Fruit fly (Drosophila melanogaster) whole organism, embryonic: ENCODE measurements around the gene Ant2.
A peak's percentile ranks its signal among the peaks of the same experiment; 100 is the strongest.

Experiments
- Aef1 ChIP-seq: fragments of 200-800 bp; sonication (Bioruptor generic); IDR thresholded peaks from 3 replicates; pipeline ENCODE4 v1.3.6; 2022; ENCODE audit warnings: missing biosample characterization, missing genetic modification characterization
- Bgb ChIP-seq: fragments of 200-800 bp; sonication (Bioruptor generic); IDR thresholded peaks from 2 replicates; pipeline ENCODE4 v1.3.6; 2022; ENCODE audit warnings: missing biosample characterization, missing genetic modification characterization; ENCODE audit not compliant: partially characterized antibody
- Blimp-1 ChIP-seq: fragments of 200-800 bp; sonication (Bioruptor generic); optimal IDR thresholded peaks from 3 replicates; lab custom pipeline; 2018; ENCODE audit warnings: missing biosample characterization, missing genetic modification characterization, mild to moderate bottlenecking, moderate library complexity, missing genetic modification reagents
- CG11560 ChIP-seq: fragments of 200-800 bp; sonication (Bioruptor generic); IDR thresholded peaks from 3 replicates; pipeline ENCODE4 v1.3.6; 2022; ENCODE audit warnings: missing biosample characterization, missing genetic modification characterization
- CG11723 ChIP-seq: fragments of 200-800 bp; sonication (Bioruptor generic); optimal IDR thresholded peaks from 2 replicates; lab custom pipeline; 2017; ENCODE audit warnings: missing biosample characterization, mild to moderate bottlenecking, missing genetic modification characterization
- CG12219 ChIP-seq: fragments of 200-800 bp; sonication (Bioruptor generic); optimal IDR thresholded peaks from 3 replicates; lab custom pipeline; 2018; ENCODE audit warnings: missing biosample characterization, mild to moderate bottlenecking, missing genetic modification characterization
- CG12942 ChIP-seq: fragments of 200-800 bp; sonication (Bioruptor generic); optimal IDR thresholded peaks from 3 replicates; lab custom pipeline; 2016; ENCODE audit warnings: missing biosample characterization, missing genetic modification characterization
- CG13287 ChIP-seq: fragments of 200-800 bp; sonication (Bioruptor generic); IDR thresholded peaks from 2 replicates; pipeline ENCODE4 v1.3.6; 2022; ENCODE audit warnings: missing biosample characterization, missing genetic modification characterization; ENCODE audit not compliant: partially characterized antibody
- CG13775 ChIP-seq: fragments of 200-800 bp; sonication (Bioruptor generic); optimal IDR thresholded peaks from 3 replicates; lab custom pipeline; 2017; ENCODE audit warnings: missing biosample characterization, mild to moderate bottlenecking, missing genetic modification characterization
- CG14441 ChIP-seq: fragments of 200-800 bp; sonication (Bioruptor generic); IDR thresholded peaks from 2 replicates; pipeline ENCODE4 v1.3.6; 2022; ENCODE audit warnings: missing biosample characterization, missing genetic modification characterization
- CG15073 ChIP-seq: fragments of 200-800 bp; sonication (Bioruptor generic); optimal IDR thresholded peaks from 2 replicates; lab custom pipeline; 2016; ENCODE audit warnings: missing biosample characterization, missing genetic modification characterization
- CG15479 ChIP-seq: fragments of 200-800 bp; sonication (Bioruptor generic); optimal IDR thresholded peaks from 3 replicates; lab custom pipeline; 2019; ENCODE audit warnings: missing biosample characterization, mild to moderate bottlenecking, missing genetic modification characterization, moderate library complexity
- CG15601 ChIP-seq: fragments of 200-800 bp; sonication (Bioruptor generic); optimal IDR thresholded peaks from 3 replicates; lab custom pipeline; 2019; ENCODE audit warnings: missing biosample characterization, mild to moderate bottlenecking, missing genetic modification characterization, moderate library complexity
- CG16863 ChIP-seq: fragments of 200-800 bp; sonication (Bioruptor generic); optimal IDR thresholded peaks from 3 replicates; lab custom pipeline; 2016; ENCODE audit warnings: missing biosample characterization, missing genetic modification characterization
- CG17186 ChIP-seq: fragments of 200-800 bp; sonication (Bioruptor generic); optimal IDR thresholded peaks from 3 replicates; lab custom pipeline; 2017; ENCODE audit warnings: missing biosample characterization, missing genetic modification reagents, missing genetic modification characterization
- CG2875 ChIP-seq: fragments of 200-800 bp; sonication (Bioruptor generic); optimal IDR thresholded peaks from 2 replicates; lab custom pipeline; 2017; ENCODE audit warnings: missing biosample characterization, mild to moderate bottlenecking, missing genetic modification characterization, missing genetic modification reagents
- CG30403 ChIP-seq: fragments of 200-800 bp; sonication (Bioruptor generic); optimal IDR thresholded peaks from 3 replicates; lab custom pipeline; 2016; ENCODE audit warnings: missing biosample characterization, missing genetic modification characterization
- CG32772 ChIP-seq: fragments of 200-800 bp; sonication (Bioruptor generic); IDR thresholded peaks from 2 replicates; pipeline ENCODE4 v1.3.6; 2022; ENCODE audit warnings: missing biosample characterization, missing genetic modification characterization
- CG4360 ChIP-seq: fragments of 200-800 bp; sonication (Bioruptor generic); IDR thresholded peaks from 2 replicates; pipeline ENCODE4 v1.3.6; 2022; ENCODE audit warnings: missing biosample characterization, missing genetic modification characterization
- CG6689 ChIP-seq: fragments of 200-800 bp; sonication (Bioruptor generic); IDR thresholded peaks from 2 replicates; pipeline ENCODE4 v1.3.6; 2022; ENCODE audit warnings: missing biosample characterization, missing genetic modification characterization
- CG7372 ChIP-seq: fragments of 200-800 bp; sonication (Bioruptor generic); IDR thresholded peaks from 2 replicates; pipeline ENCODE4 v1.3.6; 2022; ENCODE audit warnings: missing biosample characterization, missing genetic modification characterization
- CG7987 ChIP-seq: fragments of 200-800 bp; sonication (Bioruptor generic); optimal IDR thresholded peaks from 2 replicates; lab custom pipeline; 2018; ENCODE audit warnings: missing biosample characterization, mild to moderate bottlenecking, missing genetic modification characterization, moderate library complexity
- Dp ChIP-seq: fragments of 200-800 bp; sonication (Bioruptor generic); optimal IDR thresholded peaks from 2 replicates; lab custom pipeline; 2018; ENCODE audit warnings: missing biosample characterization, mild to moderate bottlenecking, missing genetic modification characterization, moderate library complexity
- Gsc ChIP-seq: fragments of 200-800 bp; sonication (Bioruptor generic); IDR thresholded peaks from 2 replicates; pipeline ENCODE4 v1.3.6; 2022; ENCODE audit warnings: missing biosample characterization, missing genetic modification characterization
- HHEX ChIP-seq: fragments of 200-800 bp; sonication (Bioruptor generic); optimal IDR thresholded peaks from 3 replicates; lab custom pipeline; 2017; ENCODE audit warnings: missing biosample characterization, mild to moderate bottlenecking, missing genetic modification characterization, missing genetic modification reagents
- Mad ChIP-seq: fragments of 200-800 bp; sonication (Bioruptor generic); optimal IDR thresholded peaks from 2 replicates; lab custom pipeline; 2016; ENCODE audit warnings: missing biosample characterization, missing genetic modification characterization
- Meics ChIP-seq: fragments of 200-800 bp; sonication (Bioruptor generic); optimal IDR thresholded peaks from 2 replicates; lab custom pipeline; 2017; ENCODE audit warnings: missing biosample characterization, mild to moderate bottlenecking, missing genetic modification characterization
- Oaz ChIP-seq: fragments of 200-800 bp; sonication (Bioruptor generic); IDR thresholded peaks from 2 replicates; pipeline ENCODE4 v1.3.6; 2022; ENCODE audit warnings: missing biosample characterization, missing genetic modification characterization
- Pdp1 ChIP-seq, 2 experiments: fragments of 200-800 bp; sonication (Bioruptor generic); optimal IDR thresholded peaks; 3 replicates each; lab custom pipeline; 2016; ENCODE audit warnings: missing biosample characterization in 2 of 2, missing genetic modification characterization in 2 of 2, mild to moderate bottlenecking in 1 of 2, moderate library complexity in 1 of 2
- Sox102F ChIP-seq: fragments of 200-800 bp; sonication (Bioruptor generic); optimal IDR thresholded peaks from 2 replicates; lab custom pipeline; 2018; ENCODE audit warnings: missing biosample characterization, mild to moderate bottlenecking, missing genetic modification characterization, moderate library complexity
- Stat92E ChIP-seq, 3 experiments: fragments of >200 bp in 2 of 3; fragments of 200-800 bp in 1 of 3; sonication (Bioruptor generic) in 1 of 3; optimal IDR thresholded peaks; 2 replicates each; lab custom pipeline; 2017 to 2019; ENCODE audit warnings: missing biosample characterization in 3 of 3, missing genetic modification characterization in 3 of 3, mild to moderate bottlenecking in 1 of 3, moderate library complexity in 1 of 3
- Trl ChIP-seq, 3 experiments: fragments of >200 bp in 2 of 3; fragments of 200-800 bp in 1 of 3; sonication (Bioruptor generic) in 1 of 3; optimal IDR thresholded peaks; 2 replicates in 1 of 3; 3 replicates in 2 of 3; lab custom pipeline; 2016 to 2017; ENCODE audit warnings: missing biosample characterization in 1 of 3, missing genetic modification characterization in 1 of 3
- Usf ChIP-seq: fragments of 200-800 bp; sonication (Bioruptor generic); optimal IDR thresholded peaks from 2 replicates; lab custom pipeline; 2017; ENCODE audit warnings: missing genotype, missing biosample characterization, missing genetic modification characterization
- Xrp1 ChIP-seq: fragments of 200-800 bp; sonication (Bioruptor generic); IDR thresholded peaks from 2 replicates; pipeline ENCODE4 v1.3.6; 2022; ENCODE audit warnings: missing biosample characterization, missing genetic modification characterization
- ap ChIP-seq: fragments of 200-800 bp; sonication (Bioruptor generic); IDR thresholded peaks from 2 replicates; pipeline ENCODE4 v1.3.6; 2022; ENCODE audit warnings: missing biosample characterization, missing genetic modification characterization
- ara ChIP-seq: fragments of 200-800 bp; sonication (Bioruptor generic); IDR thresholded peaks from 2 replicates; pipeline ENCODE4 v1.3.6; 2022; ENCODE audit warnings: missing biosample characterization, missing genetic modification characterization
- chn ChIP-seq: fragments of 200-800 bp; sonication (Bioruptor generic); optimal IDR thresholded peaks from 2 replicates; lab custom pipeline; 2016; ENCODE audit warnings: missing biosample characterization, missing genetic modification characterization
- dati ChIP-seq: fragments of 200-800 bp; sonication (Bioruptor generic); IDR thresholded peaks from 2 replicates; pipeline ENCODE4 v1.3.6; 2022; ENCODE audit warnings: missing biosample characterization, missing genetic modification characterization
- emc ChIP-seq: fragments of 200-800 bp; sonication (Bioruptor generic); optimal IDR thresholded peaks from 2 replicates; lab custom pipeline; 2016; ENCODE audit warnings: missing biosample characterization, missing genetic modification characterization
- grau ChIP-seq: fragments of 200-800 bp; optimal IDR thresholded peaks from 3 replicates; lab custom pipeline; 2019; ENCODE audit warnings: missing biosample characterization, mild to moderate bottlenecking, missing genetic modification characterization, moderate library complexity
- ken ChIP-seq: fragments of 200-800 bp; sonication (Bioruptor generic); IDR thresholded peaks from 3 replicates; pipeline ENCODE4 v1.3.6; 2022; ENCODE audit warnings: missing biosample characterization, missing genetic modification characterization
- oc ChIP-seq: fragments of 200-800 bp; sonication (Bioruptor generic); optimal IDR thresholded peaks from 2 replicates; lab custom pipeline; 2018; ENCODE audit warnings: missing biosample characterization, mild to moderate bottlenecking, missing genetic modification characterization, moderate library complexity
- psq ChIP-seq: fragments of 200-800 bp; sonication (Bioruptor generic); optimal IDR thresholded peaks from 2 replicates; lab custom pipeline; 2017; ENCODE audit warnings: missing biosample characterization, missing genetic modification characterization
- ro ChIP-seq: fragments of 200-800 bp; sonication (Bioruptor generic); IDR thresholded peaks from 2 replicates; pipeline ENCODE4 v1.3.6; 2022; ENCODE audit warnings: missing biosample characterization, missing genetic modification characterization
- sisA ChIP-seq: fragments of 200-800 bp; sonication (Bioruptor generic); IDR thresholded peaks from 2 replicates; pipeline ENCODE4 v1.3.6; 2022; ENCODE audit warnings: missing biosample characterization, missing genetic modification characterization
- ssp ChIP-seq: fragments of 200-800 bp; sonication (Bioruptor generic); IDR thresholded peaks from 2 replicates; pipeline ENCODE4 v1.3.6; 2022; ENCODE audit warnings: missing biosample characterization, missing genetic modification characterization
- tap ChIP-seq: fragments of 200-800 bp; optimal IDR thresholded peaks from 3 replicates; lab custom pipeline; 2019; ENCODE audit warnings: missing biosample characterization, mild to moderate bottlenecking, missing genetic modification characterization, moderate library complexity
- unpg ChIP-seq: fragments of 200-800 bp; sonication (Bioruptor generic); optimal IDR thresholded peaks from 3 replicates; lab custom pipeline; 2018; ENCODE audit warnings: missing biosample characterization, mild to moderate bottlenecking, missing genetic modification characterization, moderate library complexity
- vnd ChIP-seq: fragments of 200-800 bp; sonication (Bioruptor generic); IDR thresholded peaks from 3 replicates; pipeline ENCODE4 v1.3.6; 2022; ENCODE audit warnings: missing biosample characterization, missing genetic modification characterization; ENCODE audit not compliant: partially characterized antibody
- zen ChIP-seq: fragments of 200-800 bp; sonication (Bioruptor generic); optimal IDR thresholded peaks from 3 replicates; lab custom pipeline; 2018; ENCODE audit warnings: missing biosample characterization, mild to moderate bottlenecking, missing genetic modification characterization, moderate library complexity
- zen2 ChIP-seq: fragments of 200-800 bp; sonication (Bioruptor generic); IDR thresholded peaks from 3 replicates; pipeline ENCODE4 v1.3.6; 2022; ENCODE audit warnings: missing biosample characterization, missing genetic modification characterization; ENCODE audit not compliant: partially characterized antibody

The Ant2 gene

DNA sequence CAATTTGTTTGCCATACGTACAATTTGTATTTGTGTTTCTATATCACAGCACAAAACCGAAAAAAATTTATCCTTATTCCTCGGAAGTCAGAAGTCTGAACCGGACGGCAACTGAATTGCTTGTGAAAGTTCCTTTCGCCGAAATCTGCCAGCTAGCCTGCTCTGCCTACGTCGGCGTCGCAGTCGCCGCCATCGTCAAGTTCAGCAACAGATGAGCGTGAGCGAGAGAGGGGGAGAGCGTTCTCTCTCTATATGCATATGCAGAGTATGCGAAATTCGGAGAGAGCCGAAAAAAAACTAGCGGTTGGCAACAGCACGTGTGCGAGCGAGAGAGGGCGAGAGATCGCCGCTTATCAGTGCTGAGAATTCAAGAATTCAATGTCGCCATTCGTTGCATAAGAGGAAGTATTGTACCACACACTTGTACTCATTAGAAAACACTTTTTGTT is 2.4 kb downstream of the Ant2 start (continued):
- no peak for TF ChIP-seq CG7372 (GFP tag; lab: Robert Waterston, UW)
- no peak for TF ChIP-seq CG12219 (GFP tag; lab: Kevin White, UChicago)
- no peak for TF ChIP-seq grau (tag; lab: Kevin White, UChicago)
- no peak for TF ChIP-seq psq (GFP tag; lab: Kevin White, UChicago)
- TF ChIP-seq CG4360 (GFP tag; lab: Robert Waterston, UW): no peak
- TF ChIP-seq vnd (GFP tag; lab: Robert Waterston, UW): no peak
- no peak for TF ChIP-seq CG11723
- TF ChIP-seq chn (GFP tag; lab: Kevin White, UChicago): no peak
- TF ChIP-seq Aef1 (GFP tag; lab: Robert Waterston, UW): no peak
- peak; percentile 2 for TF ChIP-seq CG7987 (GFP tag; lab: Kevin White, UChicago)
- TF ChIP-seq CG12942 (GFP tag; lab: Kevin White, UChicago): no peak
- no peak for TF ChIP-seq CG15601 (tag; lab: Kevin White, UChicago)
- no peak for TF ChIP-seq Oaz
- TF ChIP-seq CG13775 (GFP tag; lab: Kevin White, UChicago): no peak
- no peak for TF ChIP-seq Bgb (GFP tag; lab: Robert Waterston, UW)
- TF ChIP-seq CG13287 (GFP tag; lab: Robert Waterston, UW): 0 out of 2 replicates have a peak, but pooled peaks have one; percentile 22
- TF ChIP-seq ro (GFP tag; lab: Robert Waterston, UW): no peak
- no peak for TF ChIP-seq CG6689 (GFP tag; lab: Robert Waterston, UW)
- TF ChIP-seq CG2875 (GFP tag; lab: Kevin White, UChicago): no peak
- no peak for TF ChIP-seq ken (GFP tag; lab: Robert Waterston, UW)
- TF ChIP-seq CG11560: no peak
- TF ChIP-seq CG14441 (GFP tag; lab: Robert Waterston, UW): no peak
- TF ChIP-seq Xrp1 (GFP tag; lab: Robert Waterston, UW): no peak
- TF ChIP-seq Meics (GFP tag; lab: Kevin White, UChicago): no peak
- TF ChIP-seq CG15073 (GFP tag; lab: Kevin White, UChicago): no peak
- TF ChIP-seq dati (GFP tag; lab: Robert Waterston, UW): no peak
- no peak for TF ChIP-seq tap (tag; lab: Kevin White, UChicago)
- no peak for TF ChIP-seq zen2 (GFP tag; lab: Robert Waterston, UW)
- TF ChIP-seq unpg (GFP tag; lab: Kevin White, UChicago): no peak
- no peak for TF ChIP-seq ara (GFP tag; lab: Robert Waterston, UW)
- peak; percentile 94 for TF ChIP-seq CG15479 (GFP tag; lab: Kevin White, UChicago)
- no peak for TF ChIP-seq Mad (GFP tag; lab: Kevin White, UChicago)
- 0 out of 2 replicates have a peak, but pooled peaks have one; percentile 25 for TF ChIP-seq CG32772 (GFP tag; lab: Robert Waterston, UW)
- no peak for TF ChIP-seq Stat92E (GFP tag; optimal IDR thresholded peaks at IDR 0.05; lab: Kevin White, UChicago)
- TF ChIP-seq CG16863: no peak
- TF ChIP-seq CG17186 (GFP tag; lab: Kevin White, UChicago): no peak
- no peak for TF ChIP-seq ap (GFP tag; lab: Robert Waterston, UW)
- TF ChIP-seq Pdp1 (GFP tag; optimal IDR thresholded peaks at IDR 0.05; lab: Kevin White, UChicago): peak in 1 of 2 experiments; percentile 98
- TF ChIP-seq Trl (optimal IDR thresholded peaks at IDR 0.05; lab: Kevin White, UChicago): peak; percentile 81 to 89
- peak; percentile 1 for TF ChIP-seq Trl (GFP tag; optimal IDR thresholded peaks at IDR 0.05; lab: Kevin White, UChicago)
- TF ChIP-seq oc (tag; lab: Kevin White, UChicago): no peak
- TF ChIP-seq CG30403 (GFP tag; lab: Kevin White, UChicago): no peak
- no peak for TF ChIP-seq sisA
- no peak for TF ChIP-seq Sox102F
- TF ChIP-seq HHEX: no peak
- TF ChIP-seq Gsc (GFP tag; lab: Robert Waterston, UW): no peak
- no peak for TF ChIP-seq Dp (GFP tag; lab: Kevin White, UChicago)
- TF ChIP-seq ssp (GFP tag; lab: Robert Waterston, UW): no peak
- no peak for TF ChIP-seq zen (tag; lab: Kevin White, UChicago)
- no peak for TF ChIP-seq emc (GFP tag; lab: Kevin White, UChicago)
- TF ChIP-seq Usf (GFP tag; lab: Kevin White, UChicago): no peak
- TF ChIP-seq Blimp-1 (GFP tag; lab: Kevin White, UChicago): no peak
